Fruit fly (Drosophila melanogaster) whole organism, adult: ENCODE measurements around the gene mthl2.

Experiments
- CG5204 ChIP-seq: fragments of 200-800 bp; sonication (Bioruptor generic); optimal IDR thresholded peaks from 2 replicates; lab custom pipeline; 2016; ENCODE audit warnings: missing biosample characterization, missing genetic modification characterization
- bab1 ChIP-seq: fragments of 200-800 bp; sonication (Bioruptor generic); optimal IDR thresholded peaks from 3 replicates; lab custom pipeline; 2019; ENCODE audit warnings: missing biosample characterization, mild to moderate bottlenecking, missing genetic modification characterization, moderate library complexity
- cic ChIP-seq: fragments of 200-800 bp; sonication (Bioruptor generic); optimal IDR thresholded peaks from 2 replicates; lab custom pipeline; 2017; ENCODE audit warnings: missing biosample characterization, mild to moderate bottlenecking, missing genetic modification characterization, moderate library complexity
- cnc ChIP-seq, 2 experiments: fragments of >200 bp; optimal IDR thresholded peaks; 2 replicates each; lab custom pipeline; 2017
- tj ChIP-seq: fragments of 200-800 bp; sonication (Bioruptor generic); optimal IDR thresholded peaks from 3 replicates; lab custom pipeline; 2017; ENCODE audit warnings: missing biosample characterization, mild to moderate bottlenecking, missing genetic modification characterization, moderate library complexity
- toe ChIP-seq: fragments of 200-800 bp; sonication (Bioruptor generic); optimal IDR thresholded peaks from 2 replicates; lab custom pipeline; 2016; ENCODE audit warnings: missing biosample characterization, missing genetic modification characterization

- TF ChIP-seq cnc (optimal IDR thresholded peaks at IDR 0.05; lab: Kevin White, UChicago) (no peak), CG5204 (GFP tag; lab: Kevin White, UChicago) (no peak), toe (GFP tag; lab: Kevin White, UChicago) (no peak), bab1 (no peak), tj (no peak), cic (no peak)
Observed at dm6 chr3L:5604490-5604889, at the start of gene mthl2.
